Fruit fly (Drosophila melanogaster) whole organism, wandering third instar larva: ENCODE results near the gene CG17778.

Experiments used
- Abd-B ChIP-seq: fragments of >200 bp; optimal IDR thresholded peaks from 2 replicates; lab custom pipeline; 2017; ENCODE audit warnings: missing biosample characterization, missing genetic modification characterization
- CrebA ChIP-seq: fragments of 200-800 bp; sonication (Bioruptor generic); optimal IDR thresholded peaks from 2 replicates; lab custom pipeline; 2016; ENCODE audit warnings: missing biosample characterization, mild to moderate bottlenecking, missing genetic modification characterization, borderline replicate concordance
- Hr78 ChIP-seq: fragments of >200 bp; optimal IDR thresholded peaks from 2 replicates; lab custom pipeline; 2017; ENCODE audit warnings: missing biosample characterization, missing genetic modification characterization
- Rel ChIP-seq, 2 experiments: fragments of 200-800 bp; sonication (Bioruptor generic) in 1 of 2; optimal IDR thresholded peaks; 2 replicates in 1 of 2; 3 replicates in 1 of 2; lab custom pipeline; 2016 to 2019; ENCODE audit warnings: mild to moderate bottlenecking in 2 of 2, missing biosample characterization in 2 of 2, missing genetic modification characterization in 2 of 2, moderate library complexity in 1 of 2
- Sp1 ChIP-seq: fragments of 200-800 bp; sonication (Bioruptor generic); optimal IDR thresholded peaks from 3 replicates; lab custom pipeline; 2019; ENCODE audit warnings: missing biosample characterization, mild to moderate bottlenecking, missing genetic modification characterization, moderate library complexity
- Vsx2 ChIP-seq: fragments of 200-300, 225-300 bp; sonication (Bioruptor generic); optimal IDR thresholded peaks from 2 replicates; lab custom pipeline; 2018; ENCODE audit warnings: missing biosample characterization, missing genetic modification characterization; ENCODE audit not compliant: partially characterized antibody
- dmrt93B ChIP-seq: fragments of 200-800 bp; sonication (Bioruptor generic); optimal IDR thresholded peaks from 2 replicates; lab custom pipeline; 2018; ENCODE audit warnings: missing biosample characterization, mild to moderate bottlenecking, missing genetic modification characterization
- lola ChIP-seq: fragments of >200 bp; optimal IDR thresholded peaks from 2 replicates; lab custom pipeline; 2017; ENCODE audit warnings: missing biosample characterization, missing genetic modification characterization
- pan ChIP-seq: fragments of >200 bp; optimal IDR thresholded peaks from 2 replicates; lab custom pipeline; 2017
- sage ChIP-seq: fragments of 200-800 bp; sonication (Bioruptor generic); optimal IDR thresholded peaks from 2 replicates; lab custom pipeline; 2016; ENCODE audit warnings: missing biosample characterization, mild to moderate bottlenecking, missing genetic modification characterization
- tai ChIP-seq: sonication (Bioruptor generic); optimal IDR thresholded peaks from 2 replicates; lab custom pipeline; 2016; ENCODE audit warnings: missing biosample characterization, missing genetic modification characterization

dm6 chrX:526479-527071 is 32.2 kb downstream of the CG17778 start:
- TF ChIP-seq Vsx2 (GFP tag; lab: Kevin White, UChicago) (no peak), pan (lab: Kevin White, UChicago) (no peak), lola (GFP tag; lab: Kevin White, UChicago) (no peak), CrebA (GFP tag; lab: Kevin White, UChicago) (no peak), Rel (GFP tag; optimal IDR thresholded peaks at IDR 0.05; lab: Kevin White, UChicago) (no peak), Rel (tag; optimal IDR thresholded peaks at IDR 0.05; lab: Kevin White, UChicago) (no peak), tai (no peak), sage (GFP tag; lab: Kevin White, UChicago) (no peak), Abd-B (GFP tag; lab: Kevin White, UChicago) (no peak), Sp1 (GFP tag; lab: Kevin White, UChicago) (no peak), dmrt93B (GFP tag; lab: Kevin White, UChicago) (no peak), Hr78 (GFP tag; lab: Kevin White, UChicago) (no peak)
